Fruit fly (Drosophila melanogaster): ENCODE measurements around the gene RhoGEF3.

Gene RhoGEF3

DNA sequence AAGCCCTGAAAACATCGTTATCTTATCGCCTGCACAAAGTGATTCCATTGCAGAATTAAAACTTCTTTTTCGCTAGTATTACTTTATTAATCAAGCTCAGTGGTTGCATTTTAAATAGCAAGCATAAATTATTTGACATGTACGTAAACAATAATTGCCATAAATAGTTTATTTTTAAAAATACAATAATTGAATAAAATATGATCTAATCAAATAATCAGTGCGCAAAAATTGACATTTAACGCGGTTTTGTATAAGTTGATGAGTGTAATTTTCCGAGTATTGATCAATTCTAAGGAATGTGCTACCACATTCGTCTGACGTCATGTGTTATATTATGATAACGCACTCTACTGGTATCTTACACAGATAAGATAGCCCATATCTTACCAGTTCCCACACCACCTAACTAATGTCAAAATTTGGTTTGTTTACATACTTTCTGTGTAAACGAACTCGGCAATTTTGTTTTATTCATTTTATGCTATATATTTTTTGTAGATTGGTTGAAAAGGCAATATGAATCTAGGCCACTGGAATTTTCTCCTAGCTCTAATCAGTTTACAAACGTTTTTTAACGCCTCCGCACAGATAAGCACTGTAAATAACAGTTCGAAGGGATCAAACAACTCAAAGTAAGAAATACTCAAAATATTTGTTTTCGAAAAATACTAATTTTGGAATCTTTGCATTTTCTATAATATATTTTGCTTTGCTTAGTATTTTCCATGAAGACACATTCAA lies 29.6 kb upstream of the RhoGEF3 start, which contains the start of gene mthl14 (continued):
- TF ChIP-seq CG4328 (GFP tag; optimal IDR thresholded peaks at IDR 0.05): peak; percentile 16
- no peak for TF ChIP-seq Dip2 (GFP tag; IDR thresholded peaks at IDR 0.05)
- TF ChIP-seq CG18476 (GFP tag; optimal IDR thresholded peaks at IDR 0.05): no peak
- no peak for TF ChIP-seq repo (GFP tag; optimal IDR thresholded peaks at IDR 0.05)
- no peak for TF ChIP-seq kay (GFP tag; optimal IDR thresholded peaks at IDR 0.05)
- no peak for TF ChIP-seq Doc2 (GFP tag; IDR thresholded peaks at IDR 0.05)
- TF ChIP-seq zen2 (GFP tag; IDR thresholded peaks at IDR 0.05; ENCODE audit: partially characterized antibody): no peak
- no peak for TF ChIP-seq run (tag; optimal IDR thresholded peaks at IDR 0.05)
- TF ChIP-seq tio (GFP tag; optimal IDR thresholded peaks at IDR 0.05): no peak
- no peak for TF ChIP-seq sug (tag; optimal IDR thresholded peaks at IDR 0.05)
- no peak for TF ChIP-seq CG9727 (GFP tag; optimal IDR thresholded peaks at IDR 0.05)
- TF ChIP-seq toy (GFP tag; IDR thresholded peaks at IDR 0.05): no peak
- TF ChIP-seq CG9609 (GFP tag; optimal IDR thresholded peaks at IDR 0.05): no peak
- TF ChIP-seq hth (optimal IDR thresholded peaks at IDR 0.05): no peak
- no peak for TF ChIP-seq CG13424 (tag; optimal IDR thresholded peaks at IDR 0.05)
- no peak for TF ChIP-seq Dp (GFP tag; optimal IDR thresholded peaks at IDR 0.05)
- TF ChIP-seq CG2129 (GFP tag; IDR thresholded peaks at IDR 0.05; ENCODE audit: partially characterized antibody): no peak
- TF ChIP-seq CG15696 (tag; optimal IDR thresholded peaks at IDR 0.05): no peak
- no peak for TF ChIP-seq CG11247 (GFP tag; IDR thresholded peaks at IDR 0.05)
- no peak for TF ChIP-seq chn (GFP tag; optimal IDR thresholded peaks at IDR 0.05)
- TF ChIP-seq ab (GFP tag; optimal IDR thresholded peaks at IDR 0.05): no peak
- no peak for TF ChIP-seq ttk (GFP tag; IDR thresholded peaks at IDR 0.05)
- TF ChIP-seq Awh (GFP tag; IDR thresholded peaks at IDR 0.05): no peak
- no peak for TF ChIP-seq twi (tag; optimal IDR thresholded peaks at IDR 0.05)
- TF ChIP-seq mld (GFP tag; IDR thresholded peaks at IDR 0.05; ENCODE audit: partially characterized antibody): no peak
- no peak for TF ChIP-seq wdn (GFP tag; IDR thresholded peaks at IDR 0.05)
- TF ChIP-seq CG13894 (tag; optimal IDR thresholded peaks at IDR 0.05): no peak
- no peak for TF ChIP-seq MESR4 (GFP tag; optimal IDR thresholded peaks at IDR 0.05)
- no peak for TF ChIP-seq nerfin-1 (tag; optimal IDR thresholded peaks at IDR 0.05)
- no peak for TF ChIP-seq CG17361 (GFP tag; IDR thresholded peaks at IDR 0.05)
- no peak for TF ChIP-seq CG42726 (GFP tag; IDR thresholded peaks at IDR 0.05; ENCODE audit: partially characterized antibody)
- no peak for TF ChIP-seq CG2202 (tag; optimal IDR thresholded peaks at IDR 0.05)
- TF ChIP-seq CG13296 (GFP tag; optimal IDR thresholded peaks at IDR 0.05): peak; percentile 14
- TF ChIP-seq usp (GFP tag; optimal IDR thresholded peaks at IDR 0.05): no peak
- TF ChIP-seq crc (GFP tag; optimal IDR thresholded peaks at IDR 0.05): no peak
- peak; percentile 77 for TF ChIP-seq CG34376 (GFP tag; optimal IDR thresholded peaks at IDR 0.05)
- TF ChIP-seq CG10366 (GFP tag; IDR thresholded peaks at IDR 0.05): no peak
- no peak for TF ChIP-seq chm (GFP tag; IDR thresholded peaks at IDR 0.05)
- no peak for TF ChIP-seq bigmax (GFP tag; optimal IDR thresholded peaks at IDR 0.05)
- no peak for TF ChIP-seq B-H1 (GFP tag; IDR thresholded peaks at IDR 0.05)
- no peak for TF ChIP-seq ara (GFP tag; IDR thresholded peaks at IDR 0.05)
- no peak for TF ChIP-seq scrt (GFP tag; optimal IDR thresholded peaks at IDR 0.05)
- no peak for TF ChIP-seq h (optimal IDR thresholded peaks at IDR 0.05)
- TF ChIP-seq ac (GFP tag; optimal IDR thresholded peaks at IDR 0.05): no peak
- no peak for TF ChIP-seq mam (GFP tag; optimal IDR thresholded peaks at IDR 0.05)
- TF ChIP-seq CG12104 (GFP tag; optimal IDR thresholded peaks at IDR 0.05): no peak
- TF ChIP-seq Hey (tag; optimal IDR thresholded peaks at IDR 0.05): no peak
- no peak for TF ChIP-seq Six4 (GFP tag; optimal IDR thresholded peaks at IDR 0.05)
- peak; percentile 50 for TF ChIP-seq CG15601 (tag; optimal IDR thresholded peaks at IDR 0.05)
- no peak for TF ChIP-seq crol (GFP tag; IDR thresholded peaks at IDR 0.05)
- TF ChIP-seq rib (GFP tag; IDR thresholded peaks at IDR 0.05): no peak
- no peak for TF ChIP-seq CG14441 (GFP tag; IDR thresholded peaks at IDR 0.05)

Measured in whole organism, embryonic.